Fruit fly (Drosophila melanogaster): ENCODE measurements around the gene CG14984.

CG14984 gene

dm6 chr3L:3923631-3924274 lies 28.6 kb downstream of the CG14984 start:
- no peak for TF ChIP-seq CG13204 (GFP tag; optimal IDR thresholded peaks at IDR 0.05)
- TF ChIP-seq CG8301 (tag; optimal IDR thresholded peaks at IDR 0.05) = no peak
- no peak for TF ChIP-seq CG34367 (tag; optimal IDR thresholded peaks at IDR 0.05)
- TF ChIP-seq CG32121 (GFP tag; IDR thresholded peaks at IDR 0.05) = no peak
- no peak for TF ChIP-seq D1 (tag; optimal IDR thresholded peaks at IDR 0.05)
- no peak for TF ChIP-seq Pif1A (GFP tag; optimal IDR thresholded peaks at IDR 0.05)
- no peak for TF ChIP-seq CG10348 (GFP tag; IDR thresholded peaks at IDR 0.05)

dm6 chr3L:3912134-3912533 lies 40.2 kb downstream of the CG14984 start:
- TF ChIP-seq CG10348 (GFP tag; IDR thresholded peaks at IDR 0.05) (no peak), CG32121 (GFP tag; IDR thresholded peaks at IDR 0.05) (no peak), CG9948 (tag; optimal IDR thresholded peaks at IDR 0.05) (no peak), Ets98B (GFP tag; IDR thresholded peaks at IDR 0.05) (no peak), CG4496 (GFP tag; IDR thresholded peaks at IDR 0.05) (no peak), CG34367 (tag; optimal IDR thresholded peaks at IDR 0.05) (no peak), fd96Ca (GFP tag; IDR thresholded peaks at IDR 0.05) (no peak), CG15710 (tag; optimal IDR thresholded peaks at IDR 0.05) (no peak), D1 (tag; optimal IDR thresholded peaks at IDR 0.05) (no peak)

- TF ChIP-seq CG8301 (tag; optimal IDR thresholded peaks at IDR 0.05) = no peak
- no peak for TF ChIP-seq CG12605 (GFP tag; IDR thresholded peaks at IDR 0.05)
- TF ChIP-seq D1 (tag; optimal IDR thresholded peaks at IDR 0.05) = no peak
- no peak for TF ChIP-seq rn (GFP tag; IDR thresholded peaks at IDR 0.05)
- no peak for TF ChIP-seq EcR (GFP tag; optimal IDR thresholded peaks at IDR 0.05)
- TF ChIP-seq Pif1A (GFP tag; optimal IDR thresholded peaks at IDR 0.05) = no peak
- TF ChIP-seq CG17806 (tag; optimal IDR thresholded peaks at IDR 0.05) = no peak
- no peak for TF ChIP-seq CG10348 (GFP tag; IDR thresholded peaks at IDR 0.05)
- no peak for TF ChIP-seq CG4496 (GFP tag; IDR thresholded peaks at IDR 0.05)
- TF ChIP-seq CG14655 (GFP tag; optimal IDR thresholded peaks at IDR 0.05) = no peak
- TF ChIP-seq CG15710 (tag; optimal IDR thresholded peaks at IDR 0.05) = no peak
- TF ChIP-seq CG34367 (tag; optimal IDR thresholded peaks at IDR 0.05) = no peak
- TF ChIP-seq CG32121 (GFP tag; IDR thresholded peaks at IDR 0.05) = no peak
- no peak for TF ChIP-seq Pif1B (GFP tag; optimal IDR thresholded peaks at IDR 0.05)
- no peak for TF ChIP-seq gl (tag; optimal IDR thresholded peaks at IDR 0.05)
- TF ChIP-seq fd96Ca (GFP tag; IDR thresholded peaks at IDR 0.05) = no peak
These were observed 42.5 kb downstream of the CG14984 start, which contains the start of gene mge for dm6 chr3L:3909831-3910230. mge (minus strand) TSS chr3L:3909931.

dm6 chr3L:3908838-3909810 lies 43.2 kb downstream of the CG14984 start:
- TF ChIP-seq Pif1A (GFP tag; optimal IDR thresholded peaks at IDR 0.05) (no peak), EcR (GFP tag; optimal IDR thresholded peaks at IDR 0.05) (peak; percentile 87)

- peak; percentile 50; the same call in 1 of the 3 replicates for TF ChIP-seq CG4496 (GFP tag; IDR thresholded peaks at IDR 0.05)
- TF ChIP-seq CG13204 (GFP tag; optimal IDR thresholded peaks at IDR 0.05) = no peak
These were observed 47.2 kb downstream of the CG14984 start, which contains the start of gene ida for dm6 chr3L:3905111-3905510. ida (plus strand) TSS chr3L:3905344.

- TF ChIP-seq Pif1B (GFP tag; optimal IDR thresholded peaks at IDR 0.05) (no peak), gl (tag; optimal IDR thresholded peaks at IDR 0.05) (no peak), CG17806 (tag; optimal IDR thresholded peaks at IDR 0.05) (no peak)
These were observed 49.0 kb downstream of the CG14984 start, which contains the start of gene Sc2 for dm6 chr3L:3903301-3903700. Sc2 (plus strand) TSS chr3L:3903492.

- no peak for TF ChIP-seq CG10348 (GFP tag; IDR thresholded peaks at IDR 0.05)
- TF ChIP-seq Snoo (tag; optimal IDR thresholded peaks at IDR 0.05) = peak; percentile 37
- TF ChIP-seq CG9948 (tag; optimal IDR thresholded peaks at IDR 0.05) = peak; percentile 39
- TF ChIP-seq gl (tag; optimal IDR thresholded peaks at IDR 0.05) = no peak
- no peak for TF ChIP-seq CG13204 (GFP tag; optimal IDR thresholded peaks at IDR 0.05)
- TF ChIP-seq Pif1A (GFP tag; optimal IDR thresholded peaks at IDR 0.05) = no peak
- TF ChIP-seq CG12605 (GFP tag; IDR thresholded peaks at IDR 0.05) = no peak
- TF ChIP-seq CG14655 (GFP tag; optimal IDR thresholded peaks at IDR 0.05) = no peak
- no peak for TF ChIP-seq fd96Ca (GFP tag; IDR thresholded peaks at IDR 0.05)
- no peak for TF ChIP-seq Ets98B (GFP tag; IDR thresholded peaks at IDR 0.05)
- no peak for TF ChIP-seq CG4496 (GFP tag; IDR thresholded peaks at IDR 0.05)
- TF ChIP-seq CG34367 (tag; optimal IDR thresholded peaks at IDR 0.05) = peak; percentile 19
- TF ChIP-seq CG8301 (tag; optimal IDR thresholded peaks at IDR 0.05) = peak; percentile 37
- TF ChIP-seq CG32121 (GFP tag; IDR thresholded peaks at IDR 0.05) = no peak
- peak; percentile 57 for TF ChIP-seq CG8159 (tag; optimal IDR thresholded peaks at IDR 0.05)
- no peak for TF ChIP-seq EcR (GFP tag; optimal IDR thresholded peaks at IDR 0.05)
- no peak for TF ChIP-seq rn (GFP tag; IDR thresholded peaks at IDR 0.05)
- TF ChIP-seq Pif1B (GFP tag; optimal IDR thresholded peaks at IDR 0.05) = peak; percentile 12
- TF ChIP-seq CG17806 (tag; optimal IDR thresholded peaks at IDR 0.05) = peak; percentile 41
- no peak for TF ChIP-seq D1 (tag; optimal IDR thresholded peaks at IDR 0.05)
- TF ChIP-seq CG15710 (tag; optimal IDR thresholded peaks at IDR 0.05) = peak; percentile 60
These were observed 49.7 kb downstream of the CG14984 start, which contains the start of gene Ubi-p63E for dm6 chr3L:3902491-3903198. Ubi-p63E (minus strand) TSS chr3L:3903184.

Data from whole organism, pupa.